Worm (Caenorhabditis elegans): ENCODE data around the gene F18E2.15.

- TF ChIP-seq nhr-237 (tag; optimal IDR thresholded peaks at IDR 0.05) (no peak), nhr-77 (tag; optimal IDR thresholded peaks at IDR 0.05) (no peak), unc-55 (GFP tag; optimal IDR thresholded peaks at IDR 0.05) (no peak)
Observed at ce11 chrV:12796908-12797490, 36.2 kb upstream of the F18E2.15 start.

Data from whole organism, L2 larva.